Worm (Caenorhabditis elegans) whole organism, L1 larva: ENCODE results near the gene dop-6.

Experiments used
- C04F5.9 ChIP-seq: sonication (generic microtip); optimal IDR thresholded peaks from 2 replicates; lab custom pipeline; 2016; ENCODE audit warnings: missing genetic modification characterization, missing compliant biosample characterization
- C16A3.4 ChIP-seq: fragments of 150-350 bp; optimal IDR thresholded peaks from 2 replicates; lab custom pipeline; 2014; ENCODE audit warnings: missing biosample characterization, missing genetic modification characterization
- F16B12.6 ChIP-seq: fragments of 150-350 bp; optimal IDR thresholded peaks from 2 replicates; lab custom pipeline; 2014; ENCODE audit warnings: missing biosample characterization, missing genetic modification characterization
- Y116A8C.19 ChIP-seq: sonication (generic microtip); optimal IDR thresholded peaks from 2 replicates; lab custom pipeline; 2016; ENCODE audit warnings: missing compliant biosample characterization, missing genetic modification characterization, borderline replicate concordance
- aha-1 ChIP-seq: fragments of 150-350 bp; optimal IDR thresholded peaks from 2 replicates; lab custom pipeline; 2014; ENCODE audit warnings: missing biosample characterization, missing genetic modification characterization
- alr-1 ChIP-seq: fragments of 200-800 bp; sonication (Bioruptor generic); optimal IDR thresholded peaks from 2 replicates; lab custom pipeline; 2018; ENCODE audit warnings: borderline replicate concordance, mild to moderate bottlenecking, missing genetic modification characterization, missing compliant biosample characterization
- ama-1 ChIP-seq: fragments of 150-350 bp; optimal IDR thresholded peaks from 2 replicates; lab custom pipeline; 2014
- ceh-8 ChIP-seq: fragments of 200-800 bp; sonication (Bioruptor generic); optimal IDR thresholded peaks from 2 replicates; lab custom pipeline; 2018; ENCODE audit warnings: mild to moderate bottlenecking, missing genetic modification characterization, moderate library complexity, missing compliant biosample characterization
- ceh-82 ChIP-seq, 3 experiments: fragments of 150-350 bp in 1 of 3; sonication (generic microtip) in 2 of 3; optimal IDR thresholded peaks; 2 replicates each; lab custom pipeline; 2014 to 2017; ENCODE audit warnings: missing biosample characterization in 3 of 3, missing genetic modification characterization in 3 of 3
- ceh-90 ChIP-seq: sonication (generic microtip); optimal IDR thresholded peaks from 2 replicates; lab custom pipeline; 2016; ENCODE audit warnings: missing genetic modification characterization, missing compliant biosample characterization
- dpl-1 ChIP-seq, 3 experiments: fragments of 150-350 bp in 2 of 3; sonication (generic microtip) in 1 of 3; optimal IDR thresholded peaks; 2 replicates each; lab custom pipeline; 2014 to 2017; ENCODE audit warnings: missing biosample characterization in 3 of 3, missing genetic modification characterization in 3 of 3, missing genetic modification reagents in 3 of 3
- dsc-1 ChIP-seq: sonication (generic microtip); optimal IDR thresholded peaks from 2 replicates; lab custom pipeline; 2016; ENCODE audit warnings: mild to moderate bottlenecking, missing genetic modification characterization, missing compliant biosample characterization
- efl-3 ChIP-seq: fragments of 200-800 bp; sonication (Bioruptor generic); optimal IDR thresholded peaks from 2 replicates; lab custom pipeline; 2018; ENCODE audit warnings: mild to moderate bottlenecking, missing genetic modification characterization, missing compliant biosample characterization
- egl-13 ChIP-seq: sonication (generic microtip); optimal IDR thresholded peaks from 2 replicates; lab custom pipeline; 2016; ENCODE audit warnings: missing genotype, missing genetic modification reagents, missing genetic modification characterization, missing compliant biosample characterization
- egl-27 ChIP-seq, 2 experiments: fragments of 150-350 bp in 1 of 2; sonication (generic microtip); optimal IDR thresholded peaks; 3 replicates each; lab custom pipeline; 2017 to 2018; ENCODE audit warnings: missing biosample characterization in 2 of 2, missing genetic modification characterization in 2 of 2, missing genetic modification reagents in 2 of 2
- fkh-10 ChIP-seq: sonication (generic microtip); optimal IDR thresholded peaks from 2 replicates; lab custom pipeline; 2017; ENCODE audit warnings: missing biosample characterization, missing genetic modification reagents, missing genetic modification characterization
- grh-1 ChIP-seq: fragments of 200-800 bp; sonication (Bioruptor generic); IDR thresholded peaks from 2 replicates; pipeline ENCODE4 v1.3.6; 2022; ENCODE audit warnings: missing genetic modification reagents, missing genetic modification characterization, missing compliant biosample characterization
- hlh-17 ChIP-seq: fragments of 200-800 bp; sonication (Bioruptor generic); optimal IDR thresholded peaks from 2 replicates; lab custom pipeline; 2018; ENCODE audit warnings: missing genetic modification characterization, mild to moderate bottlenecking, missing compliant biosample characterization, moderate library complexity, borderline replicate concordance
- hlh-4 ChIP-seq: sonication (generic microtip); optimal IDR thresholded peaks from 2 replicates; lab custom pipeline; 2016; ENCODE audit warnings: mild to moderate bottlenecking, missing genetic modification characterization, missing compliant biosample characterization
- hpl-2 ChIP-seq: fragments of 150-350 bp; optimal IDR thresholded peaks from 2 replicates; lab custom pipeline; 2014; ENCODE audit warnings: missing biosample characterization, missing genetic modification reagents, missing genetic modification characterization
- irx-1 ChIP-seq: sonication (generic microtip); optimal IDR thresholded peaks from 2 replicates; lab custom pipeline; 2016; ENCODE audit warnings: missing genetic modification characterization, missing compliant biosample characterization
- isw-1 ChIP-seq: fragments of 200-800 bp; sonication (Bioruptor generic); IDR thresholded peaks from 2 replicates; pipeline ENCODE4 v1.3.6; 2022; ENCODE audit warnings: missing genetic modification characterization, missing compliant biosample characterization
- jun-1 ChIP-seq: fragments of 150-350 bp; optimal IDR thresholded peaks from 2 replicates; lab custom pipeline; 2014; ENCODE audit warnings: missing biosample characterization, missing genetic modification reagents, missing genetic modification characterization
- lin-13 ChIP-seq: fragments of 150-350 bp; optimal IDR thresholded peaks from 2 replicates; lab custom pipeline; 2014; ENCODE audit warnings: missing biosample characterization, missing genetic modification reagents, missing genetic modification characterization
- lin-14 ChIP-seq: fragments of 200-800 bp; sonication (Bioruptor generic); optimal IDR thresholded peaks from 2 replicates; lab custom pipeline; 2018; ENCODE audit warnings: mild to moderate bottlenecking, missing genetic modification characterization, moderate library complexity, missing compliant biosample characterization
- mab-9 ChIP-seq: fragments of 200-800 bp; sonication (Bioruptor generic); IDR thresholded peaks from 2 replicates; pipeline ENCODE4 v1.3.6; 2022; ENCODE audit warnings: missing genetic modification reagents, missing genetic modification characterization, missing compliant biosample characterization
- nhr-11 ChIP-seq: fragments of 150-350 bp; optimal IDR thresholded peaks from 2 replicates; lab custom pipeline; 2014; ENCODE audit warnings: missing biosample characterization, missing genetic modification characterization
- nhr-12 ChIP-seq: sonication (generic microtip); optimal IDR thresholded peaks from 2 replicates; lab custom pipeline; 2017; ENCODE audit warnings: missing biosample characterization, missing genetic modification characterization
- nhr-28 ChIP-seq: fragments of 150-350 bp; optimal IDR thresholded peaks from 2 replicates; lab custom pipeline; 2014; ENCODE audit warnings: missing biosample characterization, missing genetic modification characterization
- nhr-47 ChIP-seq: sonication (generic microtip); optimal IDR thresholded peaks from 2 replicates; lab custom pipeline; 2016; ENCODE audit warnings: mild to moderate bottlenecking, missing genetic modification characterization, moderate library complexity, missing compliant biosample characterization
- nhr-76 ChIP-seq: sonication (generic microtip); optimal IDR thresholded peaks from 2 replicates; lab custom pipeline; 2017; ENCODE audit warnings: missing biosample characterization, missing genetic modification characterization
- nhr-85 ChIP-seq: sonication (generic microtip); peaks from one replicate; lab custom pipeline; 2016; ENCODE audit warnings: missing genetic modification characterization, inconsistent platforms, missing compliant biosample characterization
- pag-3 ChIP-seq: sonication (generic microtip); optimal IDR thresholded peaks from 2 replicates; lab custom pipeline; 2017; ENCODE audit warnings: missing genetic modification characterization, mild to moderate bottlenecking, missing compliant biosample characterization, antibody characterized with exemption, borderline replicate concordance; ENCODE audit not compliant: insufficient read depth
- pax-3 ChIP-seq: fragments of 200-800 bp; sonication (Bioruptor generic); optimal IDR thresholded peaks from 2 replicates; lab custom pipeline; 2018; ENCODE audit warnings: mild to moderate bottlenecking, missing genetic modification characterization, moderate library complexity, missing compliant biosample characterization
- rnt-1 ChIP-seq: sonication (generic microtip); optimal IDR thresholded peaks from 2 replicates; lab custom pipeline; 2016; ENCODE audit warnings: mild to moderate bottlenecking, missing genetic modification characterization, moderate library complexity, missing compliant biosample characterization
- snpc-4 ChIP-seq: fragments of 150-350 bp; optimal IDR thresholded peaks from 2 replicates; lab custom pipeline; 2014; ENCODE audit warnings: missing biosample characterization, missing genetic modification characterization
- snu-23 ChIP-seq: sonication (generic microtip); optimal IDR thresholded peaks from 2 replicates; lab custom pipeline; 2016; ENCODE audit warnings: missing genetic modification characterization, missing compliant biosample characterization
- sptf-1 ChIP-seq: fragments of 150-350 bp; optimal IDR thresholded peaks from 2 replicates; lab custom pipeline; 2014; ENCODE audit warnings: missing biosample characterization, missing genetic modification characterization
- sup-37 ChIP-seq: fragments of 200-800 bp; sonication (Bioruptor generic); optimal IDR thresholded peaks from 2 replicates; lab custom pipeline; 2018; ENCODE audit warnings: mild to moderate bottlenecking, missing genetic modification characterization, missing compliant biosample characterization
- swsn-7 ChIP-seq: sonication (generic microtip); optimal IDR thresholded peaks from 2 replicates; lab custom pipeline; 2016; ENCODE audit warnings: missing genetic modification characterization, missing compliant biosample characterization
- unc-62 ChIP-seq: fragments of 150-350 bp; optimal IDR thresholded peaks from 2 replicates; lab custom pipeline; 2014; ENCODE audit warnings: missing biosample characterization, missing genetic modification reagents, missing genetic modification characterization
- unc-86 ChIP-seq: sonication (generic microtip); optimal IDR thresholded peaks from 2 replicates; lab custom pipeline; 2016; ENCODE audit warnings: missing genetic modification characterization, missing compliant biosample characterization
- zag-1 ChIP-seq: fragments of 150-350 bp; optimal IDR thresholded peaks from 2 replicates; lab custom pipeline; 2014; ENCODE audit warnings: missing biosample characterization, missing genetic modification characterization
- ztf-11 ChIP-seq, 2 experiments: sonication (generic microtip); optimal IDR thresholded peaks; 2 replicates each; lab custom pipeline; 2016 to 2017; ENCODE audit warnings: missing genetic modification characterization in 2 of 2, missing biosample characterization in 1 of 2, missing compliant biosample characterization in 1 of 2
- ztf-4 ChIP-seq: fragments of 150-350 bp; optimal IDR thresholded peaks from 2 replicates; lab custom pipeline; 2014; ENCODE audit warnings: missing biosample characterization, missing genetic modification characterization

Gene dop-6

DNA sequence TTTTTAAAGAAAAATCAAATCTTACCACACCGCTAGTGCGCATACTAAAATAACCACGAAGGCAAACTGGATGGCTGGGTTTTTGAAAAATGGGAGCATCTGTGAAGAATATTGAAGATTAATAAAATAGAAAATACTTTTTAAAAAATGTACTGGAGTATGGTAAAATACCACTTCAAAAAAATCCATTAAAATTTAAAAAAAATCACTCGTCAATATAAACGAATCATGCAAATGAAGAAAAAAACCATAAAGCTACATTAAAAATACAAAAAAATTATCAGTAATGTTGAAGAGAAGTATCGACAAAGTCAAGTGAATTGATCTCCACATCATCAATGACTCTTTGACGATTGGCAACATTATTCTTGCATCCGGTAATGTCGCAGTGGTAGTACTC, 50.1 kb downstream of the dop-6 start, which contains the start of gene R160.5 (continued):
- TF ChIP-seq ztf-11 (tag; optimal IDR thresholded peaks at IDR 0.05; lab: Kevin White, UChicago): no peak
- TF ChIP-seq egl-13 (tag; lab: Kevin White, UChicago): no peak
- TF ChIP-seq sptf-1: no peak
- TF ChIP-seq ama-1 (lab: Kevin White, UChicago): no peak
- no peak for TF ChIP-seq nhr-28 (tag; lab: Kevin White, UChicago)

DNA sequence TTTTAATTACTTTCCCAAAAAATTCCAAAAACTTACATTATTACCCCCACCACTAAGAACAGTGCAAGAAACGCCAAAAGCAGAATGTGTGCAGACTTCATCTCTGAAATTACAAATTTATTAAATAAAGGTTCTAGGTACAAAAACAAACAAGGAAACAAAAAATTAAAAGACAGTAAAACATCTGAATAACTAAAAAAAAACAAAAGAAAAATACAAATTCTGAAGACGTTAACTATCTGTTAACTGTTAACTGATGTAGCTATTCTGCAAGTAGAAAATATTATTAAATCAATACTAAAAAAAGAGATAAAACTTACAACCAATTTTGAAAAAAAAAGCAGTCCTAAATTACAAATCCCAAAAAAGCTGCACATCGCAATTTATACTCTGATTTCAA, 50.8 kb downstream of the dop-6 start, which contains the start of gene R160.13:
R160.13 (minus strand) TSS at position 101 of the 400 bp plus-strand sequence.
- TF ChIP-seq grh-1 (no peak), zag-1 (tag; lab: Kevin White, UChicago) (no peak), alr-1 (no peak), rnt-1 (tag; lab: Kevin White, UChicago) (no peak)

DNA sequence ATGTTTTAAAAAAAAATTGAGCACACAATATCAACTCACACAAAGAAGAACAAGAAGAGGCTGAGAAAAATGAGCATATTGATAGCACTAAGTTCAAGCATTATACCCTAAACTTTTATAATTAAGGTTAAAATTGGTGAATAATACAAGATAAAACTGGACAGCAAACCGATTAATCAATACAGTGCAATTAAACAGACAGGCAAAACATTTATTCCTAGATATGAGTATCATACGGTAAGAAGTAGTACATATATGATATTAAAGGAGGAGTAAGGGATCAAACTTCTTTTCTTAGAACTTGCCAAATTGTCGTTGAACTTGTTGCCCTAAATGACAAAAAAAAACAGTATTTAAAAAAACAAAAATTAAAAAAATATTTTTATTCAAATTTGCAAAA, 51.3 kb downstream of the dop-6 start, which contains the start of gene R160.14:
R160.14 (minus strand) TSS at position 101 of the 400 bp plus-strand sequence.
- TF ChIP-seq fkh-10 (no peak), grh-1 (no peak), unc-86 (tag; lab: Kevin White, UChicago) (no peak), C04F5.9 (tag; lab: Kevin White, UChicago) (no peak), hlh-4 (tag; lab: Kevin White, UChicago) (no peak), ceh-8 (no peak), aha-1 (no peak), nhr-76 (no peak), unc-62 (GFP tag; lab: Kevin White, UChicago) (no peak), lin-14 (GFP tag; lab: Kevin White, UChicago) (no peak), C16A3.4 (tag; lab: Kevin White, UChicago) (no peak), pag-3 (no peak), F16B12.6 (tag; lab: Kevin White, UChicago) (no peak), swsn-7 (no peak), lin-13 (GFP tag; lab: Kevin White, UChicago) (no peak), nhr-85 (no peak), pax-3 (no peak), nhr-12 (tag; lab: Kevin White, UChicago) (no peak)

DNA sequence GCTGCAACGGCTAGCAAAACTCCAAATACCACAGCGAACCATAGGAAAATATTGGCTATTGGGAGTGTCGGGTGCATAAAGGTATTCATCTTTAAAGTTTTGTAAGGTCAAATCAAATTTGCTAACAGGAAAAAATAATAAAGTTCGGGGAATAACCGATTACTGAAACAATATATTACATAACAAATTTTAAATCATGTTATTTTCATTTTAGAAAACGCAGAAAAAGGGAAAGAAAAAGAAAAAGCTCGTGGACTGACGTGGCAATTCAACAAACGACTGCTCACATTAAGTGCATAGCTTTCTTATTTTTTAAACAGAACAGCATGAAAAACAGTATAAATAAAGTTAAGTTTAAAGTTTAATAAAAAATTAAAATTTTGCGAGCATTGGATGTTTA, 52.5 kb downstream of the dop-6 start, which contains the start of gene R160.6:
R160.6 (minus strand) TSS at position 101 of the 400 bp plus-strand sequence.
- no peak for TF ChIP-seq ceh-82 (tag; optimal IDR thresholded peaks at IDR 0.05; lab: Kevin White, UChicago)
- TF ChIP-seq ceh-8: no peak
- no peak for TF ChIP-seq nhr-47
- TF ChIP-seq sup-37: no peak
- no peak for TF ChIP-seq efl-3 (GFP tag; lab: Kevin White, UChicago)
- TF ChIP-seq C04F5.9 (tag; lab: Kevin White, UChicago): no peak
- no peak for TF ChIP-seq C16A3.4 (tag; lab: Kevin White, UChicago)
- no peak for TF ChIP-seq isw-1 (GFP tag; lab: Robert Waterston, UW)
- TF ChIP-seq nhr-11 (tag; lab: Kevin White, UChicago): no peak
- TF ChIP-seq ceh-90 (tag; lab: Kevin White, UChicago): no peak
- no peak for TF ChIP-seq aha-1
- no peak for TF ChIP-seq egl-27 (tag; optimal IDR thresholded peaks at IDR 0.05; lab: Kevin White, UChicago)
- no peak for TF ChIP-seq dpl-1 (GFP tag; optimal IDR thresholded peaks at IDR 0.05; lab: Kevin White, UChicago)

DNA sequence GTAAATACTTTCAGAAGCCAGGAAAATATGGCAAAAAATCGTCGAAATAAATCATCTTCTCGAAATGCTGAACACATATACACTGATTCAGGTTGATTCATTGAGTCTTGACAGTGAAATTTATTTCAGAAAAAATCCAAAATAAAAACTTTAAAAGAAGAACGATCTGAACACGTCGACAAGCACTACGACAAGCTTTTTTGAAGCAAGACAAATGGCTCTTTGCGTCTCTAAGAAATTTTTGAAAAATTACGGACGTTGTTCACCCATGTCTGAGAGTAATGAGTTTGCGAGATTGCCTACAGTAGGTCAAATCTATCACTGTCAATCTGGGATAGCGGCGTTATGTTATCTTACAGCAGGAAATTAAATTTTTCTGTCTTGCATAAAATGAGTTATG, 56.1 kb downstream of the dop-6 start, which contains the start of gene R160.2:
R160.2 (minus strand) TSS at position 101 of the 400 bp plus-strand sequence.
- TF ChIP-seq ztf-4 (tag; lab: Kevin White, UChicago): no peak
- no peak for TF ChIP-seq C16A3.4 (tag; lab: Kevin White, UChicago)
- no peak for TF ChIP-seq irx-1 (tag; lab: Kevin White, UChicago)
- no peak for TF ChIP-seq mab-9 (GFP tag; lab: Robert Waterston, UW)
- no peak for TF ChIP-seq dsc-1 (tag; lab: Kevin White, UChicago)
- TF ChIP-seq egl-27 (tag; optimal IDR thresholded peaks at IDR 0.05; lab: Kevin White, UChicago): no peak
- no peak for TF ChIP-seq Y116A8C.19 (tag; lab: Kevin White, UChicago)
- no peak for TF ChIP-seq jun-1 (tag; lab: Kevin White, UChicago)
- no peak for TF ChIP-seq unc-86 (tag; lab: Kevin White, UChicago)
- no peak for TF ChIP-seq hlh-17 (GFP tag; lab: Kevin White, UChicago)
- no peak for TF ChIP-seq sup-37
- TF ChIP-seq snu-23: no peak
- no peak for TF ChIP-seq pax-3
- TF ChIP-seq hpl-2 (GFP tag; lab: Kevin White, UChicago): no peak
- no peak for TF ChIP-seq rnt-1 (tag; lab: Kevin White, UChicago)
- TF ChIP-seq fkh-10: no peak
- TF ChIP-seq nhr-47: no peak
- no peak for TF ChIP-seq snpc-4 (tag; lab: Kevin White, UChicago)
- TF ChIP-seq egl-13 (tag; lab: Kevin White, UChicago): no peak
